Fruit fly (Drosophila melanogaster) whole organism, embryonic: ENCODE measurements around the gene PIG-Wb.

Experiments used
- Ada2b ChIP-seq: fragments of 200-800 bp; sonication (Bioruptor generic); IDR thresholded peaks from 2 replicates; pipeline ENCODE4 v1.3.6; 2022; ENCODE audit warnings: missing biosample characterization, missing genetic modification characterization
- CG10366 ChIP-seq: fragments of 200-800 bp; sonication (Bioruptor generic); IDR thresholded peaks from 2 replicates; pipeline ENCODE4 v1.3.6; 2022; ENCODE audit warnings: missing biosample characterization, missing genetic modification characterization
- CG14441 ChIP-seq: fragments of 200-800 bp; sonication (Bioruptor generic); IDR thresholded peaks from 2 replicates; pipeline ENCODE4 v1.3.6; 2022; ENCODE audit warnings: missing biosample characterization, missing genetic modification characterization
- CG14667 ChIP-seq: fragments of 200-800 bp; sonication (Bioruptor generic); IDR thresholded peaks from 2 replicates; pipeline ENCODE4 v1.3.6; 2022; ENCODE audit warnings: missing biosample characterization, missing genetic modification characterization
- CG15269 ChIP-seq: fragments of 200-800 bp; sonication (Bioruptor generic); optimal IDR thresholded peaks from 2 replicates; lab custom pipeline; 2018; ENCODE audit warnings: missing biosample characterization, mild to moderate bottlenecking, missing genetic modification characterization, moderate library complexity
- CG1602 ChIP-seq: fragments of 200-800 bp; sonication (Bioruptor generic); optimal IDR thresholded peaks from 3 replicates; lab custom pipeline; 2016; ENCODE audit warnings: missing biosample characterization, missing genetic modification characterization
- CG17361 ChIP-seq: fragments of 200-800 bp; sonication (Bioruptor generic); IDR thresholded peaks from 3 replicates; pipeline ENCODE4 v1.3.6; 2022; ENCODE audit warnings: missing biosample characterization, missing genetic modification characterization
- CG18599 ChIP-seq: fragments of 200-800 bp; sonication (Bioruptor generic); optimal IDR thresholded peaks from 3 replicates; lab custom pipeline; 2017; ENCODE audit warnings: missing biosample characterization, missing genetic modification characterization, mild to moderate bottlenecking, moderate library complexity, missing genetic modification reagents
- CG2116 ChIP-seq: fragments of 200-800 bp; sonication (Bioruptor generic); optimal IDR thresholded peaks from 3 replicates; lab custom pipeline; 2018; ENCODE audit warnings: missing biosample characterization, mild to moderate bottlenecking, missing genetic modification characterization
- CG2678 ChIP-seq: fragments of 200-800 bp; sonication (Bioruptor generic); optimal IDR thresholded peaks from 3 replicates; lab custom pipeline; 2019; ENCODE audit warnings: missing biosample characterization, mild to moderate bottlenecking, missing genetic modification characterization, moderate library complexity
- CG30403 ChIP-seq: fragments of 200-800 bp; sonication (Bioruptor generic); optimal IDR thresholded peaks from 3 replicates; lab custom pipeline; 2016; ENCODE audit warnings: missing biosample characterization, missing genetic modification characterization
- CG31224 ChIP-seq: fragments of 200-800 bp; sonication (Bioruptor generic); IDR thresholded peaks from 2 replicates; pipeline ENCODE4 v1.3.6; 2022; ENCODE audit warnings: missing biosample characterization, missing genetic modification characterization
- CG3847 ChIP-seq: fragments of 200-800 bp; sonication (Bioruptor generic); IDR thresholded peaks from 2 replicates; pipeline ENCODE4 v1.3.6; 2022; ENCODE audit warnings: missing biosample characterization, missing genetic modification characterization
- CG4617 ChIP-seq: fragments of 200-800 bp; sonication (Bioruptor generic); optimal IDR thresholded peaks from 3 replicates; lab custom pipeline; 2016; ENCODE audit warnings: missing biosample characterization, missing genetic modification characterization, borderline replicate concordance
- CG6689 ChIP-seq: fragments of 200-800 bp; sonication (Bioruptor generic); IDR thresholded peaks from 2 replicates; pipeline ENCODE4 v1.3.6; 2022; ENCODE audit warnings: missing biosample characterization, missing genetic modification characterization
- CG7357 ChIP-seq: fragments of 200-800 bp; sonication (Bioruptor generic); IDR thresholded peaks from 3 replicates; pipeline ENCODE4 v1.3.6; 2022; ENCODE audit warnings: missing biosample characterization, missing genetic modification characterization
- CG7839 ChIP-seq: fragments of 200-800 bp; sonication (Bioruptor generic); optimal IDR thresholded peaks from 3 replicates; lab custom pipeline; 2018; ENCODE audit warnings: missing biosample characterization, mild to moderate bottlenecking, missing genetic modification characterization, moderate library complexity
- CG9437 ChIP-seq: fragments of 200-800 bp; sonication (Bioruptor generic); optimal IDR thresholded peaks from 2 replicates; lab custom pipeline; 2018; ENCODE audit warnings: missing biosample characterization, mild to moderate bottlenecking, missing genetic modification characterization
- CoRest ChIP-seq: fragments of 200-800 bp; sonication (Bioruptor generic); optimal IDR thresholded peaks from 3 replicates; lab custom pipeline; 2018; ENCODE audit warnings: missing biosample characterization, mild to moderate bottlenecking, missing genetic modification characterization, moderate library complexity
- D19A ChIP-seq: fragments of 200-800 bp; optimal IDR thresholded peaks from 3 replicates; lab custom pipeline; 2019; ENCODE audit warnings: missing biosample characterization, mild to moderate bottlenecking, missing genetic modification characterization, moderate library complexity
- Ets65A ChIP-seq: fragments of 200-800 bp; sonication (Bioruptor generic); peaks from one replicate; lab custom pipeline; 2016; ENCODE audit warnings: missing biosample characterization, missing genetic modification characterization
- HmgZ ChIP-seq: fragments of 200-800 bp; sonication (Bioruptor generic); optimal IDR thresholded peaks from 2 replicates; lab custom pipeline; 2018; ENCODE audit warnings: missing biosample characterization, mild to moderate bottlenecking, missing genetic modification characterization
- Hr51 ChIP-seq, 2 experiments: fragments of 200-800 bp; sonication (Bioruptor generic); optimal IDR thresholded peaks; 2 replicates in 1 of 2; 3 replicates in 1 of 2; lab custom pipeline; 2016 to 2018; ENCODE audit warnings: missing biosample characterization in 2 of 2, missing genetic modification characterization in 2 of 2, mild to moderate bottlenecking in 1 of 2, moderate library complexity in 1 of 2
- Mrtf ChIP-seq: fragments of 200-800 bp; sonication (Bioruptor generic); IDR thresholded peaks from 3 replicates; pipeline ENCODE4 v1.3.6; 2022; ENCODE audit warnings: missing biosample characterization, missing genetic modification characterization
- Oli ChIP-seq: fragments of 200-800 bp; sonication (Bioruptor generic); optimal IDR thresholded peaks from 2 replicates; lab custom pipeline; 2018; ENCODE audit warnings: missing biosample characterization, mild to moderate bottlenecking, missing genetic modification characterization, moderate library complexity
- Ptx1 ChIP-seq: fragments of 200-800 bp; sonication (Bioruptor generic); IDR thresholded peaks from 2 replicates; pipeline ENCODE4 v1.3.6; 2022; ENCODE audit warnings: missing biosample characterization, missing genetic modification characterization
- Sox100B ChIP-seq: fragments of 200-800 bp; sonication (Bioruptor generic); optimal IDR thresholded peaks from 3 replicates; lab custom pipeline; 2018; ENCODE audit warnings: missing biosample characterization, mild to moderate bottlenecking, missing genetic modification characterization
- Sox102F ChIP-seq: fragments of 200-800 bp; sonication (Bioruptor generic); optimal IDR thresholded peaks from 2 replicates; lab custom pipeline; 2018; ENCODE audit warnings: missing biosample characterization, mild to moderate bottlenecking, missing genetic modification characterization, moderate library complexity
- Ssrp ChIP-seq: fragments of 200-800 bp; sonication (Bioruptor generic); optimal IDR thresholded peaks from 2 replicates; lab custom pipeline; 2018; ENCODE audit warnings: missing biosample characterization, mild to moderate bottlenecking, missing genetic modification characterization, moderate library complexity
- Xbp1 ChIP-seq: fragments of 200-800 bp; sonication (Bioruptor generic); optimal IDR thresholded peaks from 3 replicates; lab custom pipeline; 2016; ENCODE audit warnings: missing biosample characterization, mild to moderate bottlenecking, missing genetic modification characterization
- Xrp1 ChIP-seq: fragments of 200-800 bp; sonication (Bioruptor generic); IDR thresholded peaks from 2 replicates; pipeline ENCODE4 v1.3.6; 2022; ENCODE audit warnings: missing biosample characterization, missing genetic modification characterization
- ase ChIP-seq: fragments of 200-800 bp; sonication (Bioruptor generic); IDR thresholded peaks from 3 replicates; pipeline ENCODE4 v1.3.6; 2022; ENCODE audit warnings: missing biosample characterization, missing genetic modification characterization
- disco-r ChIP-seq: fragments of 200-800 bp; sonication (Bioruptor generic); optimal IDR thresholded peaks from 2 replicates; lab custom pipeline; 2016; ENCODE audit warnings: missing biosample characterization, missing genetic modification characterization
- dmrt99B ChIP-seq: fragments of 200-800 bp; sonication (Bioruptor generic); optimal IDR thresholded peaks from 2 replicates; lab custom pipeline; 2018; ENCODE audit warnings: missing biosample characterization, mild to moderate bottlenecking, missing genetic modification characterization, moderate library complexity
- dpn ChIP-seq, 2 experiments: fragments of 200-800 bp; sonication (Bioruptor generic); optimal IDR thresholded peaks; 3 replicates each; lab custom pipeline; 2016; ENCODE audit warnings: missing biosample characterization in 2 of 2, missing genetic modification characterization in 2 of 2
- eve ChIP-seq, 2 experiments: fragments of >200 bp; optimal IDR thresholded peaks; 2 replicates each; lab custom pipeline; 2017; ENCODE audit warnings: missing biosample characterization in 2 of 2, missing genetic modification characterization in 2 of 2
- fd3F ChIP-seq: fragments of 200-800 bp; sonication (Bioruptor generic); optimal IDR thresholded peaks from 2 replicates; lab custom pipeline; 2018; ENCODE audit warnings: missing biosample characterization, mild to moderate bottlenecking, missing genetic modification characterization, moderate library complexity
- gem ChIP-seq: fragments of 200-800 bp; sonication (Bioruptor generic); optimal IDR thresholded peaks from 2 replicates; lab custom pipeline; 2019; ENCODE audit warnings: missing biosample characterization, mild to moderate bottlenecking, missing genetic modification characterization, moderate library complexity
- hb ChIP-seq: fragments of 200-800 bp; sonication (Bioruptor generic); IDR thresholded peaks from 3 replicates; pipeline ENCODE4 v1.3.6; 2022; ENCODE audit warnings: missing biosample characterization, missing genetic modification characterization; ENCODE audit not compliant: partially characterized antibody
- hkb ChIP-seq, 2 experiments: fragments of 200-800 bp in 1 of 2; fragments of >200 bp in 1 of 2; sonication (Bioruptor generic) in 1 of 2; IDR thresholded peaks in 1 of 2; optimal IDR thresholded peaks in 1 of 2; 2 replicates each; pipeline versions ENCODE4 v1.3.6 to Lab custom; 2017 to 2022; ENCODE audit warnings: missing biosample characterization in 1 of 2, missing genetic modification characterization in 1 of 2
- ind ChIP-seq: fragments of 200-800 bp; sonication (Bioruptor generic); optimal IDR thresholded peaks from 3 replicates; lab custom pipeline; 2016; ENCODE audit warnings: missing biosample characterization, missing genetic modification characterization
- nmo ChIP-seq: fragments of 200-800 bp; sonication (Bioruptor generic); optimal IDR thresholded peaks from 2 replicates; lab custom pipeline; 2018; ENCODE audit warnings: missing biosample characterization, mild to moderate bottlenecking, missing genetic modification characterization, moderate library complexity
- phol ChIP-seq: fragments of 200-800 bp; sonication (Bioruptor generic); optimal IDR thresholded peaks from 3 replicates; lab custom pipeline; 2018; ENCODE audit warnings: missing biosample characterization, mild to moderate bottlenecking, missing genetic modification characterization, moderate library complexity
- psq ChIP-seq: fragments of 200-800 bp; sonication (Bioruptor generic); optimal IDR thresholded peaks from 2 replicates; lab custom pipeline; 2017; ENCODE audit warnings: missing biosample characterization, missing genetic modification characterization
- sens ChIP-seq: fragments of 200-800 bp; sonication (Bioruptor generic); peaks from one replicate; lab custom pipeline; 2016; ENCODE audit warnings: missing biosample characterization, missing genetic modification characterization
- slbo ChIP-seq: fragments of 200-800 bp; sonication (Bioruptor generic); IDR thresholded peaks from 2 replicates; pipeline ENCODE4 v1.3.6; 2022; ENCODE audit warnings: missing biosample characterization, missing genetic modification characterization
- slou ChIP-seq: fragments of 200-800 bp; sonication (Bioruptor generic); optimal IDR thresholded peaks from 3 replicates; lab custom pipeline; 2016; ENCODE audit warnings: missing biosample characterization, missing genetic modification characterization
- tap ChIP-seq: fragments of 200-800 bp; optimal IDR thresholded peaks from 3 replicates; lab custom pipeline; 2019; ENCODE audit warnings: missing biosample characterization, mild to moderate bottlenecking, missing genetic modification characterization, moderate library complexity
- zfh1 ChIP-seq: fragments of 200-800 bp; sonication (Bioruptor generic); IDR thresholded peaks from 3 replicates; pipeline ENCODE4 v1.3.6; 2022; ENCODE audit warnings: missing biosample characterization, missing genetic modification characterization

The PIG-Wb gene

DNA sequence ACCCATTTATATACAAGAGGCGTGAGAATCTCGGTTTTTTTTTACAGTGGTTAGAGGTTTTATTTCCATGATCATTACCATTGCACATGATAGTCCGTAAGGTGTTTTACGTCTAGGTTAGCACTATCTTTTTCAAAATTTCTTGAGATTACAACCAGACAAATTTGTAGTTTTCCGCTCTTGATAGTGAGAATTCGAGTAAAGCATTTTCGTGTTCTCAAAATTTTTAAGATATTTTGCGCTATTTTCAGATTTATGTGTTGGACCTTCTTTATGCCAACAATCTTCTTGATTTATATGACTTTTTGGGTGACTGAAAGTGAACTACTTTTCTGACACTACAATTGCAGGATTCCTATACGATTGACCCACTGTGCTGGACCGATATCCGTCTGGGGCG, 3.2 kb upstream of the PIG-Wb start:
- peak; percentile 26; the same call in 1 of the 2 replicates for TF ChIP-seq CG10366
- no peak for TF ChIP-seq eve (GFP tag; optimal IDR thresholded peaks at IDR 0.05; lab: Kevin White, UChicago)
- peak; percentile 45 for TF ChIP-seq Oli (tag; lab: Kevin White, UChicago)
- TF ChIP-seq HmgZ (tag; lab: Kevin White, UChicago), result no peak
- peak; percentile 7 for TF ChIP-seq Ssrp (tag; lab: Kevin White, UChicago)
- TF ChIP-seq CG30403 (GFP tag; lab: Kevin White, UChicago), result peak; percentile 45
- TF ChIP-seq Sox102F (GFP tag; lab: Kevin White, UChicago), result peak; percentile 36
- no peak for TF ChIP-seq zfh1
- peak; percentile 23 for TF ChIP-seq ind (GFP tag; lab: Kevin White, UChicago)
- TF ChIP-seq CG2678 (tag; lab: Kevin White, UChicago), result peak; percentile 13
- peak; percentile 7 for TF ChIP-seq CG1602 (GFP tag; lab: Kevin White, UChicago)
- peak in 1 of 2 experiments; percentile 64 for TF ChIP-seq Hr51 (GFP tag; optimal IDR thresholded peaks at IDR 0.05; lab: Kevin White, UChicago)
- peak in 1 of 2 experiments; percentile 20 for TF ChIP-seq dpn (GFP tag; optimal IDR thresholded peaks at IDR 0.05; lab: Kevin White, UChicago)
- TF ChIP-seq CG3847, result no peak
- TF ChIP-seq CG15269 (tag; lab: Kevin White, UChicago), result peak; percentile 13
- TF ChIP-seq fd3F, result peak; percentile 14
- 0 out of 3 replicates have a peak, but pooled peaks have one; percentile 15 for TF ChIP-seq Mrtf (GFP tag; lab: Robert Waterston, UW)
- TF ChIP-seq slbo, result 0 out of 2 replicates have a peak, but pooled peaks have one; percentile 7
- peak; percentile 15 for TF ChIP-seq CG9437 (GFP tag; lab: Kevin White, UChicago)
- no peak for TF ChIP-seq CG14667 (GFP tag; lab: Robert Waterston, UW)
- TF ChIP-seq D19A (tag; lab: Kevin White, UChicago), result no peak
- no peak for TF ChIP-seq disco-r
- peak; percentile 34; the same call in 1 of the 2 replicates for TF ChIP-seq Ptx1 (GFP tag; lab: Robert Waterston, UW)
- no peak for TF ChIP-seq slou
- TF ChIP-seq CoRest (tag; lab: Kevin White, UChicago), result peak; percentile 35
- TF ChIP-seq CG6689 (GFP tag; lab: Robert Waterston, UW), result 0 out of 2 replicates have a peak, but pooled peaks have one; percentile 16
- TF ChIP-seq gem (tag; lab: Kevin White, UChicago), result peak; percentile 47
- TF ChIP-seq CG18599 (GFP tag; lab: Kevin White, UChicago), result no peak
- peak; percentile 14; the same call in 1 of the 2 replicates for TF ChIP-seq CG14441 (GFP tag; lab: Robert Waterston, UW)
- TF ChIP-seq CG4617, result no peak
- no peak for TF ChIP-seq CG31224 (GFP tag; lab: Robert Waterston, UW)
- 0 out of 2 replicates have a peak, but pooled peaks have one; percentile 10 for TF ChIP-seq Xrp1
- 0 out of 2 replicates have a peak, but pooled peaks have one; percentile 6 for TF ChIP-seq Ada2b (GFP tag; lab: Robert Waterston, UW)
- 0 out of 3 replicates have a peak, but pooled peaks have one; percentile 7 for TF ChIP-seq CG7357 (GFP tag; lab: Robert Waterston, UW)
- no peak for TF ChIP-seq psq (GFP tag; lab: Kevin White, UChicago)
- TF ChIP-seq hkb (optimal IDR thresholded peaks at IDR 0.05; lab: Kevin White, UChicago), result no peak
- TF ChIP-seq hkb (GFP tag; IDR thresholded peaks at IDR 0.05; lab: Robert Waterston, UW), result 0 out of 2 replicates have a peak, but pooled peaks have one; percentile 11
- TF ChIP-seq sens (GFP tag; lab: Kevin White, UChicago), result peak; percentile 53
- TF ChIP-seq Ets65A (GFP tag; lab: Kevin White, UChicago), result peak; percentile 77
- TF ChIP-seq Xbp1, result no peak
- peak; percentile 24 for TF ChIP-seq phol
- TF ChIP-seq CG7839 (tag; lab: Kevin White, UChicago), result peak; percentile 13
- TF ChIP-seq CG17361 (GFP tag; lab: Robert Waterston, UW), result peak; percentile 33; the same call in 1 of the 3 replicates
- TF ChIP-seq tap (tag; lab: Kevin White, UChicago), result no peak
- TF ChIP-seq dmrt99B (tag; lab: Kevin White, UChicago), result peak; percentile 53
- no peak for TF ChIP-seq CG2116 (GFP tag; lab: Kevin White, UChicago)
- TF ChIP-seq nmo, result peak; percentile 18
- TF ChIP-seq hb (GFP tag; lab: Robert Waterston, UW), result 0 out of 3 replicates have a peak, but pooled peaks have one; percentile 50
- TF ChIP-seq Sox100B, result peak; percentile 36
- TF ChIP-seq ase (GFP tag; lab: Robert Waterston, UW), result 0 out of 3 replicates have a peak, but pooled peaks have one; percentile 30
